Worm (Caenorhabditis elegans) whole organism, L4 larva: ENCODE results near the gene lido-4.

Experiments used
- R02D3.7 ChIP-seq: fragments of 150-350 bp; sonication (generic microtip); optimal IDR thresholded peaks from 3 replicates; lab custom pipeline; 2014; ENCODE audit warnings: missing biosample characterization, missing genetic modification characterization
- T26A8.4 ChIP-seq: fragments of 200-800 bp; sonication (Bioruptor generic); IDR thresholded peaks from 2 replicates; pipeline ENCODE4 v1.3.6; 2022; ENCODE audit warnings: missing genetic modification characterization, missing compliant biosample characterization
- Y48G9A.11 ChIP-seq: fragments of 200-800 bp; sonication (Bioruptor generic); IDR thresholded peaks from 2 replicates; pipeline ENCODE4 v1.3.6; 2022; ENCODE audit warnings: missing genetic modification reagents, missing genetic modification characterization, missing compliant biosample characterization
- aha-1 ChIP-seq: fragments of 150-350 bp; peaks from one replicate; lab custom pipeline; 2014; ENCODE audit warnings: missing biosample characterization, missing genetic modification characterization
- aly-2 ChIP-seq: sonication (generic microtip); optimal IDR thresholded peaks from 2 replicates; lab custom pipeline; 2018; ENCODE audit warnings: missing biosample characterization, missing genetic modification characterization
- ceh-20 ChIP-seq: fragments of 200-800 bp; sonication (Bioruptor generic); IDR thresholded peaks from 2 replicates; pipeline ENCODE4 v1.3.6; 2022; ENCODE audit warnings: missing genetic modification reagents, missing genetic modification characterization, missing compliant biosample characterization
- ceh-32 ChIP-seq: sonication (generic microtip); optimal IDR thresholded peaks from 2 replicates; lab custom pipeline; 2016; ENCODE audit warnings: mild to moderate bottlenecking, missing genetic modification characterization, missing compliant biosample characterization; ENCODE audit not compliant: poor library complexity
- ceh-44 ChIP-seq: fragments of 200-800 bp; sonication (Bioruptor generic); IDR thresholded peaks from 2 replicates; pipeline ENCODE4 v1.3.6; 2022; ENCODE audit warnings: missing genetic modification reagents, missing genetic modification characterization, missing compliant biosample characterization
- ceh-82 ChIP-seq: sonication (generic microtip); optimal IDR thresholded peaks from 2 replicates; lab custom pipeline; 2017; ENCODE audit warnings: missing biosample characterization, missing genetic modification characterization
- daf-16 ChIP-seq, 3 experiments: sonication (generic microtip); optimal IDR thresholded peaks; 2 replicates each; lab custom pipeline; 2016 to 2017; ENCODE audit warnings: missing genetic modification characterization in 3 of 3, missing genetic modification reagents in 3 of 3, mild to moderate bottlenecking in 2 of 3, missing compliant biosample characterization in 2 of 3, missing biosample characterization in 1 of 3, moderate library complexity in 1 of 3
- dmd-6 ChIP-seq: fragments of 200-800 bp; sonication (Bioruptor generic); IDR thresholded peaks from 2 replicates; pipeline ENCODE4 v1.3.6; 2022; ENCODE audit warnings: missing genetic modification reagents, missing genetic modification characterization, missing compliant biosample characterization
- duxl-1 ChIP-seq: sonication (generic microtip); optimal IDR thresholded peaks from 2 replicates; lab custom pipeline; 2016; ENCODE audit warnings: mild to moderate bottlenecking, missing genetic modification characterization, moderate library complexity, missing compliant biosample characterization; ENCODE audit not compliant: poor library complexity
- dve-1 ChIP-seq: sonication (generic microtip); optimal IDR thresholded peaks from 2 replicates; lab custom pipeline; 2017; ENCODE audit warnings: antibody characterized with exemption, mild to moderate bottlenecking, missing genetic modification characterization, missing compliant biosample characterization; ENCODE audit not compliant: insufficient read depth
- fos-1 ChIP-seq: fragments of 150-350 bp; optimal IDR thresholded peaks from 2 replicates; lab custom pipeline; 2014; ENCODE audit warnings: missing biosample characterization, missing genetic modification characterization
- hlh-11 ChIP-seq: fragments of 200-800 bp; sonication (Bioruptor generic); optimal IDR thresholded peaks from 2 replicates; lab custom pipeline; 2018; ENCODE audit warnings: mild to moderate bottlenecking, missing genetic modification characterization, missing compliant biosample characterization
- hlh-30 ChIP-seq: sonication (generic microtip); optimal IDR thresholded peaks from 2 replicates; lab custom pipeline; 2017; ENCODE audit warnings: antibody characterized with exemption, mild to moderate bottlenecking, missing genetic modification characterization, missing compliant biosample characterization; ENCODE audit not compliant: insufficient read depth
- lim-7 ChIP-seq: fragments of 200-800 bp; sonication (Bioruptor generic); IDR thresholded peaks from 2 replicates; pipeline ENCODE4 v1.3.6; 2022; ENCODE audit warnings: missing genetic modification characterization, missing compliant biosample characterization
- lin-38 ChIP-seq: fragments of 200-800 bp; sonication (Bioruptor generic); IDR thresholded peaks from 2 replicates; pipeline ENCODE4 v1.3.6; 2022; ENCODE audit warnings: missing genetic modification reagents, missing genetic modification characterization, missing compliant biosample characterization
- lin-39 ChIP-seq: fragments of 150-350 bp; optimal IDR thresholded peaks from 2 replicates; lab custom pipeline; 2014; ENCODE audit warnings: missing biosample characterization, missing genetic modification reagents, missing genetic modification characterization
- madf-5 ChIP-seq, 2 experiments: fragments of 200-800 bp; sonication (Bioruptor generic); IDR thresholded peaks; 2 replicates each; pipeline ENCODE4 v1.3.6; 2022; ENCODE audit warnings: missing compliant biosample characterization in 2 of 2, missing genetic modification characterization in 2 of 2
- madf-9 ChIP-seq: fragments of 200-800 bp; sonication (Bioruptor generic); conservative IDR thresholded peaks from 2 replicates; pipeline ENCODE4 v1.3.6; 2022; ENCODE audit warnings: missing genetic modification reagents, missing genetic modification characterization, missing compliant biosample characterization
- mdl-1 ChIP-seq, 2 experiments: fragments of 150-350 bp in 1 of 2; sonication (generic microtip) in 1 of 2; optimal IDR thresholded peaks; 2 replicates each; lab custom pipeline; 2014 to 2017; ENCODE audit warnings: missing biosample characterization in 2 of 2, missing genetic modification characterization in 2 of 2
- mxl-3 ChIP-seq: fragments of 200-800 bp; sonication (Bioruptor generic); optimal IDR thresholded peaks from 2 replicates; lab custom pipeline; 2018; ENCODE audit warnings: mild to moderate bottlenecking, missing genetic modification characterization, missing compliant biosample characterization
- nhr-102 ChIP-seq: sonication (generic microtip); optimal IDR thresholded peaks from 2 replicates; lab custom pipeline; 2016; ENCODE audit warnings: mild to moderate bottlenecking, missing genetic modification characterization, moderate library complexity, missing compliant biosample characterization
- nhr-237 ChIP-seq: sonication (generic microtip); optimal IDR thresholded peaks from 2 replicates; lab custom pipeline; 2017; ENCODE audit warnings: missing biosample characterization, missing genetic modification characterization
- nhr-42 ChIP-seq: fragments of 200-800 bp; sonication (Bioruptor generic); IDR thresholded peaks from 2 replicates; pipeline ENCODE4 v1.3.6; 2022; ENCODE audit warnings: missing genetic modification characterization, missing compliant biosample characterization
- pha-4 ChIP-seq, 2 experiments: fragments of 150-350 bp in 1 of 2; fragments of 200-800 bp in 1 of 2; sonication (Bioruptor generic) in 1 of 2; IDR thresholded peaks in 1 of 2; optimal IDR thresholded peaks in 1 of 2; 2 replicates each; pipeline versions ENCODE4 v1.3.6 to Lab custom; 2014 to 2022; ENCODE audit warnings: missing genetic modification characterization in 2 of 2, missing genetic modification reagents in 2 of 2, missing biosample characterization in 1 of 2, missing compliant biosample characterization in 1 of 2
- php-3 ChIP-seq: fragments of 200-800 bp; sonication (Bioruptor generic); IDR thresholded peaks from 2 replicates; pipeline ENCODE4 v1.3.6; 2022; ENCODE audit warnings: missing genetic modification reagents, missing genetic modification characterization, missing compliant biosample characterization
- pqm-1 ChIP-seq: sonication (generic microtip); optimal IDR thresholded peaks from 2 replicates; lab custom pipeline; 2017; ENCODE audit warnings: missing biosample characterization, missing genetic modification characterization
- saeg-2 ChIP-seq: fragments of 200-800 bp; sonication (Bioruptor generic); IDR thresholded peaks from 2 replicates; pipeline ENCODE4 v1.3.6; 2022; ENCODE audit warnings: missing genetic modification reagents, missing genetic modification characterization, missing compliant biosample characterization
- snpc-4 ChIP-seq: fragments of 150-350 bp; optimal IDR thresholded peaks from 2 replicates; lab custom pipeline; 2014; ENCODE audit warnings: missing biosample characterization, missing genetic modification characterization
- spr-1 ChIP-seq: sonication (generic microtip); optimal IDR thresholded peaks from 2 replicates; lab custom pipeline; 2016; ENCODE audit warnings: mild to moderate bottlenecking, missing genetic modification characterization, missing compliant biosample characterization
- unc-62 ChIP-seq, 3 experiments: fragments of 150-350 bp in 1 of 3; sonication (generic microtip); optimal IDR thresholded peaks in 2 of 3; peaks in 1 of 3; 1 replicate in 1 of 3; 2 replicates in 2 of 3; lab custom pipeline; 2014 to 2017; ENCODE audit warnings: missing biosample characterization in 3 of 3, missing genetic modification characterization in 3 of 3, missing genetic modification reagents in 3 of 3, missing genotype in 1 of 3

The lido-4 gene

ce11 chrX:17096508-17097234, 10.9 kb downstream of the lido-4 start, which contains the start of gene lido-1:
Gene lido-1, minus strand, starts transcription at chrX:17096558.
- no peak for TF ChIP-seq nhr-102 (tag; lab: Kevin White, UChicago)
- no peak for TF ChIP-seq hlh-11

- TF ChIP-seq ceh-44 (GFP tag; lab: Robert Waterston, UW) (no peak), fos-1 (no peak), lin-39 (tag; lab: Kevin White, UChicago) (no peak), aha-1 (tag; lab: Kevin White, UChicago) (peak; percentile 80), madf-9 (GFP tag; lab: Robert Waterston, UW) (no peak), dmd-6 (GFP tag; lab: Robert Waterston, UW) (no peak)
- TF ChIP-seq, all 104 proteins: peak for 1
Measured at ce11 chrX:17093199-17093598, 14.4 kb downstream of the lido-4 start, which contains the start of gene C08A9.3. Gene C08A9.3, minus strand, starts transcription at chrX:17093299.

- TF ChIP-seq nhr-237 (tag; lab: Kevin White, UChicago): no peak
- TF ChIP-seq daf-16 (GFP tag; optimal IDR thresholded peaks at IDR 0.05; lab: Kevin White, UChicago): no peak
- TF ChIP-seq daf-16 (tag; optimal IDR thresholded peaks at IDR 0.05; lab: Kevin White, UChicago): peak; percentile 82
Measured at ce11 chrX:17092416-17092815, 15.2 kb downstream of the lido-4 start, which contains the start of gene sod-3. Gene sod-3, plus strand, starts transcription at chrX:17092753.

ce11 chrX:17080635-17081376, 26.8 kb downstream of the lido-4 start, which contains the start of the genes irld-23 and C08A9.10:
Gene irld-23, minus strand, starts transcription at chrX:17080685.
Gene C08A9.10, plus strand, starts transcription at chrX:17081179.
- peak; percentile 95 for TF ChIP-seq aha-1 (tag; lab: Kevin White, UChicago)
- no peak for TF ChIP-seq aly-2 (tag; lab: Kevin White, UChicago)

ce11 chrX:17072088-17072487, 35.5 kb downstream of the lido-4 start, which contains the start of gene C30G4.4:
Gene C30G4.4, minus strand, starts transcription at chrX:17072188.
- TF ChIP-seq pha-4 (GFP tag; IDR thresholded peaks at IDR 0.05; lab: Robert Waterston, UW): no peak
- no peak for TF ChIP-seq pha-4 (tag; optimal IDR thresholded peaks at IDR 0.05; lab: Kevin White, UChicago)
- no peak for TF ChIP-seq spr-1
- no peak for TF ChIP-seq lin-38 (GFP tag; lab: Robert Waterston, UW)
- TF ChIP-seq madf-5 (GFP tag; IDR thresholded peaks at IDR 0.05; lab: Robert Waterston, UW): no peak
- TF ChIP-seq, all 104 proteins: peak for 0

- TF ChIP-seq R02D3.7 (no peak), dmd-6 (GFP tag; lab: Robert Waterston, UW) (peak; percentile 17; the same call in 1 of the 2 replicates), lin-39 (tag; lab: Kevin White, UChicago) (no peak), lin-38 (GFP tag; lab: Robert Waterston, UW) (no peak), mdl-1 (tag; optimal IDR thresholded peaks at IDR 0.05; lab: Kevin White, UChicago) (peak in 1 of 2 experiments; percentile 26), ceh-20 (GFP tag; lab: Robert Waterston, UW) (no peak), saeg-2 (GFP tag; lab: Robert Waterston, UW) (no peak), mxl-3 (GFP tag; lab: Kevin White, UChicago) (peak; percentile 55), Y48G9A.11 (no peak), ceh-32 (no peak), hlh-30 (tag; lab: Kevin White, UChicago) (peak; percentile 30)
Measured at ce11 chrX:17070495-17070894, 37.1 kb downstream of the lido-4 start.

ce11 chrX:17066937-17067336, 40.6 kb downstream of the lido-4 start:
- TF ChIP-seq dve-1 (tag; lab: Kevin White, UChicago) (peak; percentile 67), nhr-42 (GFP tag; lab: Robert Waterston, UW) (no peak), pqm-1 (peak; percentile 68), lim-7 (GFP tag; lab: Robert Waterston, UW) (no peak), dmd-6 (GFP tag; lab: Robert Waterston, UW) (peak; percentile 72), php-3 (GFP tag; lab: Robert Waterston, UW) (0 out of 2 replicates have a peak, but pooled peaks have one; percentile 37), ceh-82 (tag; lab: Kevin White, UChicago) (no peak), snpc-4 (tag; lab: Kevin White, UChicago) (no peak), hlh-30 (tag; lab: Kevin White, UChicago) (peak; percentile 65), unc-62 (GFP tag; optimal IDR thresholded peaks at IDR 0.05 in 1 of 2; lab: Kevin White, UChicago) (peak in 1 of 2 experiments; percentile 71), unc-62 (tag; optimal IDR thresholded peaks at IDR 0.05; lab: Kevin White, UChicago) (no peak), T26A8.4 (GFP tag; lab: Robert Waterston, UW) (no peak), duxl-1 (tag; lab: Kevin White, UChicago) (no peak), hlh-11 (peak; percentile 34), mdl-1 (tag; optimal IDR thresholded peaks at IDR 0.05; lab: Kevin White, UChicago) (peak in 1 of 2 experiments; percentile 32), daf-16 (GFP tag; optimal IDR thresholded peaks at IDR 0.05; lab: Kevin White, UChicago) (no peak), daf-16 (tag; optimal IDR thresholded peaks at IDR 0.05; lab: Kevin White, UChicago) (peak; percentile 77)
